Worm (Caenorhabditis elegans) whole organism, L3 larva: ENCODE results near the gene F13D11.3.

Experiments
- R02D3.7 ChIP-seq: fragments of 150-350 bp; optimal IDR thresholded peaks from 2 replicates; lab custom pipeline; 2014; ENCODE audit warnings: missing biosample characterization, missing genetic modification characterization
- aly-2 ChIP-seq: fragments of 150-350 bp; optimal IDR thresholded peaks from 2 replicates; lab custom pipeline; 2014; ENCODE audit warnings: missing biosample characterization, missing genetic modification characterization
- elt-1 ChIP-seq: fragments of 150-350 bp; optimal IDR thresholded peaks from 2 replicates; lab custom pipeline; 2014; ENCODE audit warnings: missing biosample characterization, missing genetic modification characterization
- fkh-10 ChIP-seq: sonication (generic microtip); optimal IDR thresholded peaks from 2 replicates; lab custom pipeline; 2017; ENCODE audit warnings: missing biosample characterization, missing genetic modification reagents, missing genetic modification characterization
- jun-1 ChIP-seq: fragments of 150-350 bp; optimal IDR thresholded peaks from 2 replicates; lab custom pipeline; 2014; ENCODE audit warnings: missing biosample characterization, missing genetic modification reagents, missing genetic modification characterization
- nfya-1 ChIP-seq: sonication (generic microtip); optimal IDR thresholded peaks from 2 replicates; lab custom pipeline; 2017; ENCODE audit warnings: missing genetic modification characterization, mild to moderate bottlenecking, missing compliant biosample characterization, antibody characterized with exemption, moderate library complexity; ENCODE audit not compliant: insufficient read depth
- nhr-237 ChIP-seq: fragments of 150-350 bp; optimal IDR thresholded peaks from 2 replicates; lab custom pipeline; 2014; ENCODE audit warnings: missing biosample characterization, missing genetic modification characterization
- nhr-28 ChIP-seq: fragments of 150-350 bp; optimal IDR thresholded peaks from 2 replicates; lab custom pipeline; 2014; ENCODE audit warnings: missing biosample characterization, missing genetic modification characterization
- nhr-77 ChIP-seq: fragments of 150-350 bp; optimal IDR thresholded peaks from 2 replicates; lab custom pipeline; 2014; ENCODE audit warnings: missing biosample characterization, missing genetic modification characterization
- pha-4 ChIP-seq: fragments of 150-350 bp; optimal IDR thresholded peaks from 2 replicates; lab custom pipeline; 2014; ENCODE audit warnings: missing biosample characterization, missing genetic modification reagents, missing genetic modification characterization
- skn-1 ChIP-seq: fragments of 150-350 bp; optimal IDR thresholded peaks from 2 replicates; lab custom pipeline; 2014; ENCODE audit warnings: missing biosample characterization, missing genetic modification characterization
- snpc-4 ChIP-seq: fragments of 150-350 bp; optimal IDR thresholded peaks from 2 replicates; lab custom pipeline; 2014; ENCODE audit warnings: missing biosample characterization, missing genetic modification characterization
- ztf-4 ChIP-seq: fragments of 150-350 bp; optimal IDR thresholded peaks from 2 replicates; lab custom pipeline; 2014; ENCODE audit warnings: missing biosample characterization, missing genetic modification characterization

- TF ChIP-seq aly-2 (no peak), elt-1 (tag; lab: Kevin White, UChicago) (peak; percentile 90), R02D3.7 (tag; lab: Kevin White, UChicago) (peak; percentile 90), fkh-10 (GFP tag; lab: Kevin White, UChicago) (peak; percentile 97), pha-4 (tag; lab: Kevin White, UChicago) (peak; percentile 100), nhr-237 (tag; lab: Kevin White, UChicago) (no peak), nhr-28 (tag; lab: Kevin White, UChicago) (peak; percentile 87), skn-1 (tag; lab: Kevin White, UChicago) (peak; percentile 97), jun-1 (tag; lab: Kevin White, UChicago) (peak; percentile 99), snpc-4 (tag; lab: Kevin White, UChicago) (peak; percentile 93), nfya-1 (tag; lab: Kevin White, UChicago) (peak; percentile 98), nhr-77 (tag; lab: Kevin White, UChicago) (peak; percentile 93), ztf-4 (tag; lab: Kevin White, UChicago) (peak; percentile 94)
Measured at ce11 chrX:5841060-5841642, 35.4 kb upstream of the F13D11.3 start, which contains the start of gene puf-9.
